Fruit fly (Drosophila melanogaster) whole organism, embryonic: Measurements from ENCODE around the gene RpLP1.

Source experiments
- ATbp ChIP-seq: fragments of 200-800 bp; sonication (Bioruptor generic); optimal IDR thresholded peaks from 2 replicates; lab custom pipeline; 2017; ENCODE audit warnings: missing biosample characterization, mild to moderate bottlenecking, missing genetic modification characterization, missing genetic modification reagents
- Atf3 ChIP-seq: fragments of 200-800 bp; sonication (Bioruptor generic); optimal IDR thresholded peaks from 3 replicates; lab custom pipeline; 2016; ENCODE audit warnings: missing biosample characterization, missing genetic modification characterization
- CG10979 ChIP-seq: fragments of 200-800 bp; sonication (Bioruptor generic); optimal IDR thresholded peaks from 2 replicates; lab custom pipeline; 2018; ENCODE audit warnings: missing biosample characterization, mild to moderate bottlenecking, missing genetic modification characterization, moderate library complexity
- CG12659 ChIP-seq: fragments of 200-800 bp; sonication (Bioruptor generic); optimal IDR thresholded peaks from 3 replicates; lab custom pipeline; 2017; ENCODE audit warnings: mild to moderate bottlenecking, missing biosample characterization, missing genetic modification reagents, missing genetic modification characterization
- CG12744 ChIP-seq: fragments of 200-800 bp; sonication (Bioruptor generic); optimal IDR thresholded peaks from 2 replicates; lab custom pipeline; 2016; ENCODE audit warnings: missing biosample characterization, missing genetic modification characterization
- CG13287 ChIP-seq: fragments of 200-800 bp; sonication (Bioruptor generic); IDR thresholded peaks from 2 replicates; pipeline ENCODE4 v1.3.6; 2022; ENCODE audit warnings: missing biosample characterization, missing genetic modification characterization; ENCODE audit not compliant: partially characterized antibody
- CG13424 ChIP-seq: fragments of 200-800 bp; sonication (Bioruptor generic); optimal IDR thresholded peaks from 2 replicates; lab custom pipeline; 2019; ENCODE audit warnings: missing biosample characterization, mild to moderate bottlenecking, missing genetic modification characterization, moderate library complexity
- CG14710 ChIP-seq: fragments of 200-800 bp; sonication (Bioruptor generic); optimal IDR thresholded peaks from 3 replicates; lab custom pipeline; 2019; ENCODE audit warnings: missing biosample characterization, mild to moderate bottlenecking, missing genetic modification characterization, moderate library complexity
- CG17912 ChIP-seq: fragments of 200-800 bp; sonication (Bioruptor generic); optimal IDR thresholded peaks from 2 replicates; lab custom pipeline; 2018; ENCODE audit warnings: missing biosample characterization, mild to moderate bottlenecking, missing genetic modification characterization
- CG18262 ChIP-seq: fragments of 200-800 bp; optimal IDR thresholded peaks from 3 replicates; lab custom pipeline; 2019; ENCODE audit warnings: missing biosample characterization, mild to moderate bottlenecking, missing genetic modification characterization, moderate library complexity
- CG1832 ChIP-seq: fragments of 200-800 bp; sonication (Bioruptor generic); optimal IDR thresholded peaks from 2 replicates; lab custom pipeline; 2017; ENCODE audit warnings: missing biosample characterization, mild to moderate bottlenecking, missing genetic modification characterization, inconsistent platforms
- CG2875 ChIP-seq: fragments of 200-800 bp; sonication (Bioruptor generic); optimal IDR thresholded peaks from 2 replicates; lab custom pipeline; 2017; ENCODE audit warnings: missing biosample characterization, mild to moderate bottlenecking, missing genetic modification characterization, missing genetic modification reagents
- CG34224 ChIP-seq: fragments of 200-800 bp; sonication (Bioruptor generic); IDR thresholded peaks from 3 replicates; pipeline ENCODE4 v1.3.6; 2022; ENCODE audit warnings: missing biosample characterization, missing genetic modification characterization; ENCODE audit not compliant: partially characterized antibody
- CG4360 ChIP-seq: fragments of 200-800 bp; sonication (Bioruptor generic); IDR thresholded peaks from 2 replicates; pipeline ENCODE4 v1.3.6; 2022; ENCODE audit warnings: missing biosample characterization, missing genetic modification characterization
- CG9797 ChIP-seq: fragments of 200-800 bp; sonication (Bioruptor generic); optimal IDR thresholded peaks from 3 replicates; lab custom pipeline; 2018; ENCODE audit warnings: missing biosample characterization, mild to moderate bottlenecking, missing genetic modification characterization
- CG9932 ChIP-seq: fragments of 200-800 bp; sonication (Bioruptor generic); IDR thresholded peaks from 2 replicates; pipeline ENCODE4 v1.3.6; 2022; ENCODE audit warnings: missing biosample characterization, missing genetic modification characterization
- CTCF ChIP-seq: fragments of 200-800 bp; sonication (Bioruptor generic); optimal IDR thresholded peaks from 2 replicates; lab custom pipeline; 2017; ENCODE audit warnings: missing biosample characterization, mild to moderate bottlenecking, missing genetic modification characterization, moderate library complexity
- Dll ChIP-seq: fragments of 200-800 bp; sonication (Bioruptor generic); IDR thresholded peaks from 4 replicates; pipeline ENCODE4 v1.3.6; 2022; ENCODE audit warnings: missing biosample characterization, missing genetic modification characterization; ENCODE audit not compliant: partially characterized antibody
- Elba2 ChIP-seq: fragments of 200-800 bp; sonication (Bioruptor generic); optimal IDR thresholded peaks from 3 replicates; lab custom pipeline; 2016; ENCODE audit warnings: missing biosample characterization, missing genetic modification characterization
- Hr3 ChIP-seq: fragments of 200-800 bp; sonication (Bioruptor generic); optimal IDR thresholded peaks from 3 replicates; lab custom pipeline; 2016; ENCODE audit warnings: missing biosample characterization, missing genetic modification characterization
- MBD-R2 ChIP-seq: fragments of 200-800 bp; sonication (Bioruptor generic); IDR thresholded peaks from 2 replicates; pipeline ENCODE4 v1.3.6; 2022; ENCODE audit warnings: missing biosample characterization, missing genetic modification characterization
- MTF-1 ChIP-seq: fragments of 200-800 bp; sonication (Bioruptor generic); optimal IDR thresholded peaks from 2 replicates; lab custom pipeline; 2018; ENCODE audit warnings: missing biosample characterization, mild to moderate bottlenecking, missing genetic modification characterization, borderline replicate concordance
- Scr ChIP-seq: fragments of 200-800 bp; sonication (Bioruptor generic); IDR thresholded peaks from 2 replicates; pipeline ENCODE4 v1.3.6; 2022; ENCODE audit warnings: missing biosample characterization, missing genetic modification characterization; ENCODE audit not compliant: partially characterized antibody
- bab2 ChIP-seq: fragments of 200-800 bp; sonication (Bioruptor generic); optimal IDR thresholded peaks from 2 replicates; lab custom pipeline; 2016; ENCODE audit warnings: missing biosample characterization, missing genetic modification characterization
- btn ChIP-seq: fragments of 200-800 bp; sonication (Bioruptor generic); optimal IDR thresholded peaks from 2 replicates; lab custom pipeline; 2016; ENCODE audit warnings: missing biosample characterization, missing genetic modification characterization
- cad ChIP-seq: fragments of >200 bp; optimal IDR thresholded peaks from 2 replicates; lab custom pipeline; 2017; ENCODE audit warnings: missing biosample characterization, missing genetic modification characterization
- cg ChIP-seq: fragments of 200-800 bp; sonication (Bioruptor generic); optimal IDR thresholded peaks from 3 replicates; lab custom pipeline; 2019; ENCODE audit warnings: missing biosample characterization, mild to moderate bottlenecking, missing genetic modification characterization, moderate library complexity
- chm ChIP-seq: fragments of 200-800 bp; sonication (Bioruptor generic); IDR thresholded peaks from 2 replicates; pipeline ENCODE4 v1.3.6; 2022; ENCODE audit warnings: missing biosample characterization, missing genetic modification characterization
- crol ChIP-seq: fragments of 200-800 bp; sonication (Bioruptor generic); IDR thresholded peaks from 2 replicates; pipeline ENCODE4 v1.3.6; 2022; ENCODE audit warnings: missing biosample characterization, missing genetic modification characterization
- dm ChIP-seq: fragments of 200-800 bp; sonication (Bioruptor generic); optimal IDR thresholded peaks from 3 replicates; lab custom pipeline; 2016; ENCODE audit warnings: missing biosample characterization, missing genetic modification characterization
- en ChIP-seq: fragments of 200-800 bp; sonication (Bioruptor generic); optimal IDR thresholded peaks from 2 replicates; lab custom pipeline; 2016; ENCODE audit warnings: missing biosample characterization, missing genetic modification characterization
- eve ChIP-seq, 2 experiments: fragments of >200 bp; optimal IDR thresholded peaks; 2 replicates each; lab custom pipeline; 2017; ENCODE audit warnings: missing biosample characterization in 2 of 2, missing genetic modification characterization in 2 of 2
- fd96Cb ChIP-seq: fragments of 200-800 bp; sonication (Bioruptor generic); optimal IDR thresholded peaks from 2 replicates; lab custom pipeline; 2018; ENCODE audit warnings: missing biosample characterization, mild to moderate bottlenecking, missing genetic modification characterization, moderate library complexity
- gcm ChIP-seq: fragments of 200-800 bp; sonication (Bioruptor generic); optimal IDR thresholded peaks from 2 replicates; lab custom pipeline; 2019; ENCODE audit warnings: missing biosample characterization, mild to moderate bottlenecking, missing genetic modification characterization, moderate library complexity
- grau ChIP-seq: fragments of 200-800 bp; optimal IDR thresholded peaks from 3 replicates; lab custom pipeline; 2019; ENCODE audit warnings: missing biosample characterization, mild to moderate bottlenecking, missing genetic modification characterization, moderate library complexity
- gsb-n ChIP-seq: fragments of 200-800 bp; sonication (Bioruptor generic); optimal IDR thresholded peaks from 3 replicates; lab custom pipeline; 2018; ENCODE audit warnings: missing biosample characterization, mild to moderate bottlenecking, missing genetic modification characterization
- hkb ChIP-seq, 2 experiments: fragments of 200-800 bp in 1 of 2; fragments of >200 bp in 1 of 2; sonication (Bioruptor generic) in 1 of 2; IDR thresholded peaks in 1 of 2; optimal IDR thresholded peaks in 1 of 2; 2 replicates each; pipeline versions ENCODE4 v1.3.6 to Lab custom; 2017 to 2022; ENCODE audit warnings: missing biosample characterization in 1 of 2, missing genetic modification characterization in 1 of 2
- hth ChIP-seq: fragments of >200 bp; optimal IDR thresholded peaks from 2 replicates; lab custom pipeline; 2017; ENCODE audit warnings: inconsistent platforms
- lilli ChIP-seq: fragments of 200-800 bp; sonication (Bioruptor generic); optimal IDR thresholded peaks from 3 replicates; lab custom pipeline; 2016; ENCODE audit warnings: missing biosample characterization, missing genetic modification characterization
- lola ChIP-seq, 3 experiments: fragments of >200 bp in 2 of 3; fragments of 200-800 bp in 1 of 3; sonication (Bioruptor generic) in 1 of 3; optimal IDR thresholded peaks; 2 replicates each; lab custom pipeline; 2017 to 2019; ENCODE audit warnings: missing biosample characterization in 3 of 3, missing genetic modification characterization in 3 of 3, mild to moderate bottlenecking in 1 of 3, moderate library complexity in 1 of 3
- prd ChIP-seq, 3 experiments: fragments of >200 bp in 2 of 3; fragments of 200-800 bp in 1 of 3; sonication (Bioruptor generic) in 1 of 3; optimal IDR thresholded peaks in 2 of 3; IDR thresholded peaks in 1 of 3; 2 replicates in 2 of 3; 3 replicates in 1 of 3; pipeline versions ENCODE4 v1.3.6 to Lab custom; 2017 to 2022; ENCODE audit warnings: missing biosample characterization in 1 of 3, missing genetic modification characterization in 1 of 3
- psq ChIP-seq: fragments of 200-800 bp; sonication (Bioruptor generic); optimal IDR thresholded peaks from 2 replicates; lab custom pipeline; 2017; ENCODE audit warnings: missing biosample characterization, missing genetic modification characterization
- rib ChIP-seq: fragments of 200-800 bp; sonication (Bioruptor generic); IDR thresholded peaks from 2 replicates; pipeline ENCODE4 v1.3.6; 2022; ENCODE audit warnings: missing biosample characterization, missing genetic modification characterization
- tll ChIP-seq, 2 experiments: fragments of 200-800 bp in 1 of 2; fragments of >200 bp in 1 of 2; sonication (Bioruptor generic) in 1 of 2; optimal IDR thresholded peaks; 2 replicates each; lab custom pipeline; 2017 to 2019; ENCODE audit warnings: missing biosample characterization in 2 of 2, missing genetic modification characterization in 2 of 2, mild to moderate bottlenecking in 1 of 2, moderate library complexity in 1 of 2
- trem ChIP-seq: fragments of 200-800 bp; optimal IDR thresholded peaks from 3 replicates; lab custom pipeline; 2019; ENCODE audit warnings: missing biosample characterization, mild to moderate bottlenecking, missing genetic modification characterization, moderate library complexity
- wek ChIP-seq: fragments of 200-800 bp; sonication (Bioruptor generic); optimal IDR thresholded peaks from 3 replicates; lab custom pipeline; 2018; ENCODE audit warnings: missing biosample characterization, mild to moderate bottlenecking, missing genetic modification characterization, moderate library complexity
- zfh2 ChIP-seq: fragments of 200-800 bp; sonication (Bioruptor generic); optimal IDR thresholded peaks from 2 replicates; lab custom pipeline; 2016; ENCODE audit warnings: missing biosample characterization, missing genetic modification characterization

The RpLP1 gene

dm6 chr2L:403627-404575 lies 15.9 kb upstream of the RpLP1 start, which contains the start of gene Polr1B (continued):
- TF ChIP-seq CG9797 (GFP tag; lab: Kevin White, UChicago) (peak; percentile 21), MBD-R2 (GFP tag; lab: Robert Waterston, UW) (peak; percentile 74), lilli (peak; percentile 16), CG14710 (tag; lab: Kevin White, UChicago) (peak; percentile 71), psq (no peak), prd (optimal IDR thresholded peaks at IDR 0.05; lab: Kevin White, UChicago) (no peak), prd (GFP tag; IDR thresholded peaks at IDR 0.05; lab: Robert Waterston, UW) (no peak), CG17912 (no peak), dm (peak; percentile 86), bab2 (no peak), CG1832 (GFP tag; lab: Kevin White, UChicago) (no peak), trem (peak; percentile 100), lola (GFP tag; optimal IDR thresholded peaks at IDR 0.05; lab: Kevin White, UChicago) (no peak), cad (GFP tag; lab: Kevin White, UChicago) (no peak), crol (GFP tag; lab: Robert Waterston, UW) (no peak), wek (GFP tag; lab: Kevin White, UChicago) (no peak), CG13287 (GFP tag; lab: Robert Waterston, UW) (peak; percentile 71), CG12659 (peak; percentile 42), CTCF (GFP tag; lab: Kevin White, UChicago) (peak; percentile 90), Dll (peak; percentile 70; the same call in 3 of the 4 replicates), CG2875 (GFP tag; lab: Kevin White, UChicago) (no peak), cg (GFP tag; lab: Kevin White, UChicago) (no peak), CG34224 (GFP tag; lab: Robert Waterston, UW) (peak; percentile 59; the same call in 1 of the 3 replicates), Hr3 (GFP tag; lab: Kevin White, UChicago) (peak; percentile 9), CG13424 (tag; lab: Kevin White, UChicago) (peak; percentile 31), chm (no peak), Atf3 (GFP tag; lab: Kevin White, UChicago) (no peak), btn (no peak), ATbp (GFP tag; lab: Kevin White, UChicago) (no peak), Elba2 (peak; percentile 38), fd96Cb (tag; lab: Kevin White, UChicago) (no peak), hkb (optimal IDR thresholded peaks at IDR 0.05; lab: Kevin White, UChicago) (no peak), hkb (GFP tag; IDR thresholded peaks at IDR 0.05; lab: Robert Waterston, UW) (no peak), eve (GFP tag; optimal IDR thresholded peaks at IDR 0.05; lab: Kevin White, UChicago) (no peak), MTF-1 (GFP tag; lab: Kevin White, UChicago) (no peak), Scr (GFP tag; lab: Robert Waterston, UW) (peak; percentile 69), gcm (GFP tag; lab: Kevin White, UChicago) (no peak), rib (GFP tag; lab: Robert Waterston, UW) (no peak), en (GFP tag; lab: Kevin White, UChicago) (no peak), CG18262 (tag; lab: Kevin White, UChicago) (peak; percentile 24), hth (no peak), CG9932 (GFP tag; lab: Robert Waterston, UW) (peak; percentile 6; the same call in 1 of the 2 replicates), CG10979 (tag; lab: Kevin White, UChicago) (no peak), CG12744 (GFP tag; lab: Kevin White, UChicago) (no peak), gsb-n (tag; lab: Kevin White, UChicago) (no peak), tll (GFP tag; optimal IDR thresholded peaks at IDR 0.05; lab: Kevin White, UChicago) (no peak), CG4360 (GFP tag; lab: Robert Waterston, UW) (no peak), grau (tag; lab: Kevin White, UChicago) (no peak), zfh2 (no peak)
